Worm (Caenorhabditis elegans) whole organism, midembryonic: ENCODE measurements around the gene E02C12.9.

ENCODE experiments used
- T22C8.4 ChIP-seq: fragments of 200-800 bp; sonication (Bioruptor generic); IDR thresholded peaks from 2 replicates; pipeline ENCODE4 v1.3.6; 2022; ENCODE audit warnings: missing genetic modification characterization, missing compliant biosample characterization
- cog-1 ChIP-seq: sonication (generic microtip); optimal IDR thresholded peaks from 2 replicates; lab custom pipeline; 2016; ENCODE audit warnings: missing genetic modification characterization, missing compliant biosample characterization
- flt-1 ChIP-seq: fragments of 200-800 bp; sonication (Bioruptor generic); IDR thresholded peaks from 2 replicates; pipeline ENCODE4 v1.3.6; 2022; ENCODE audit warnings: missing genetic modification characterization, missing compliant biosample characterization
- klf-2 ChIP-seq: fragments of 200-800 bp; sonication (Bioruptor generic); conservative IDR thresholded peaks from 2 replicates; pipeline ENCODE4 v1.3.6; 2022; ENCODE audit warnings: missing genetic modification reagents, missing genetic modification characterization, missing compliant biosample characterization
- med-1 ChIP-seq: sonication (generic microtip); optimal IDR thresholded peaks from 2 replicates; lab custom pipeline; 2017; ENCODE audit warnings: missing genetic modification characterization, mild to moderate bottlenecking, missing compliant biosample characterization, antibody characterized with exemption, missing genetic modification reagents; ENCODE audit not compliant: insufficient read depth
- ref-1 ChIP-seq: fragments of 200-800 bp; sonication (Bioruptor generic); conservative IDR thresholded peaks from 2 replicates; pipeline ENCODE4 v1.3.6; 2022; ENCODE audit warnings: missing genetic modification reagents, missing genetic modification characterization, missing compliant biosample characterization
- tab-1 ChIP-seq: fragments of 200-800 bp; sonication (Bioruptor generic); IDR thresholded peaks from 2 replicates; pipeline ENCODE4 v1.3.6; 2022; ENCODE audit warnings: missing genetic modification characterization, missing compliant biosample characterization
- ztf-23 ChIP-seq: fragments of 200-800 bp; sonication (Bioruptor generic); IDR thresholded peaks from 2 replicates; pipeline ENCODE4 v1.3.6; 2022; ENCODE audit warnings: missing genetic modification reagents, missing genetic modification characterization, missing compliant biosample characterization
- ztf-29 ChIP-seq: fragments of 200-800 bp; sonication (Bioruptor generic); IDR thresholded peaks from 2 replicates; pipeline ENCODE4 v1.3.6; 2022; ENCODE audit warnings: missing genetic modification reagents, missing genetic modification characterization, missing compliant biosample characterization

DNA sequence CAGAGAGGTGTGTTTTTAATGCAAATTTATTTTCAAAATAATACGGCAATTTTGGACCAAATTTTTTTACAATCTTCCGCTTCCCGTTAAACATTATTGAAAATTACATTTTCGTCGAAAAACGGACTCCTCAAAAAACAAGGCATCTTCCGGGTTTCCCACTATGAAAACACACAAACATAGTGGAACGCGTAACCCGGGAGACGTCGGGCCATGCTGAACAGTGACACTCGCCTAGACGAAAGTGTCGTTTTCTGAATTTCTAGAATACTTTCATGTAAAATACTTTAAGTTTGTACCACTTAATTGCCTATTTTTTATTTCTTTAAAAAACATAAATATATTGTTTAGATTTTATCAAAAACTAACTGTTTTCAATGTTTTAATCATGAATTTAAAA lies 16.7 kb upstream of the E02C12.9 start:
- TF ChIP-seq ref-1 (GFP tag; lab: Robert Waterston, UW) (no peak), ztf-29 (GFP tag; lab: Robert Waterston, UW) (no peak), ztf-23 (GFP tag; lab: Robert Waterston, UW) (no peak), flt-1 (GFP tag; lab: Robert Waterston, UW) (no peak), cog-1 (no peak), klf-2 (no peak), T22C8.4 (GFP tag; lab: Robert Waterston, UW) (no peak), tab-1 (GFP tag; lab: Robert Waterston, UW) (no peak), med-1 (no peak)
